Worm (Caenorhabditis elegans): ENCODE results near the gene tat-2.
A peak's percentile ranks its signal among the peaks of the same experiment; 100 is the strongest.

tat-2 gene

DNA sequence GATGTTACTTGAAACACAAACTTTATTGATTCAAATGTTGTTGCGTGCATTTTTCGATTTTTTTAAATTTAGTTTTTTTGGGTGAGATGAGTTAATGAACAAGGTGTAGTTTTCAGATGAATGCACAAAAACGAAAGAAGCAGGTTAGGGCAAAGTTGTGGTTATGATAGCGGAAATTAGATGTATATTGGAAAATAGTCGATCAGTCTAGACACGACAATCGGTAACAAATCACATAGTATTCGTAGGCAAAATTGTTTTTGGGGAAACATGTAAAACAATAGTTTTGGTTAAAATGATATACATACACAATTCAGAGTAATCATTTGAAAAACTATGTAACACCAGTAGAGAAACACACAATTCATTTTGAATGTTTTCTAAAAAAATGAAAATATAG lies 20.9 kb upstream of the tat-2 start, which contains the start of gene str-172:
str-172 (minus strand) TSS at position 101 of the 400 bp plus-strand sequence.
- no peak for TF ChIP-seq ztf-29 (GFP tag; IDR thresholded peaks at IDR 0.05)
- TF ChIP-seq ref-1 (GFP tag; conservative IDR thresholded peaks at IDR 0.05): no peak
- TF ChIP-seq cog-1 (tag; optimal IDR thresholded peaks at IDR 0.05): no peak

DNA sequence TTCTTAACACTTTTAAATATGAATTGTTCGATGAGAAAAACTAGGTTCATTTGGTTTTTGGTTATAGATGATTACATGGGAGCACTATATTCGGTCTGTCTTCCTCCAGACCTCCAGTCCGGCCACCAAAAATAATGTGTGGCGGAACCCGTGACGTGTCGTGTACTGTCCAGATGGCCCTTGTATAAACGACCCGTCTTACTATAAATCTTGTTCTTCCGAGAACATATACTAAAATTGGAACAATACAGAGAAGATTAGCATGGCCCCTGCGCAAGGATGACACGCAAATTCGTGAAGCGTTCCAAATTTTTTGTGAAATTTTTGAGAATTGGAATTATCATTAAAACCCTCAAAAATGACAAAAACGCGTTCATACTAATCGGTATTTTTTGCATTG lies 19.9 kb upstream of the tat-2 start:
- no peak for TF ChIP-seq T22C8.4 (GFP tag; IDR thresholded peaks at IDR 0.05)
- TF ChIP-seq ref-1 (GFP tag; conservative IDR thresholded peaks at IDR 0.05): no peak
- no peak for TF ChIP-seq flt-1 (GFP tag; IDR thresholded peaks at IDR 0.05)
- no peak for TF ChIP-seq med-1 (GFP tag; optimal IDR thresholded peaks at IDR 0.05; ENCODE audit: insufficient read depth)
- no peak for TF ChIP-seq klf-2 (GFP tag; conservative IDR thresholded peaks at IDR 0.05)
- no peak for TF ChIP-seq ztf-23 (GFP tag; IDR thresholded peaks at IDR 0.05)
- no peak for TF ChIP-seq ztf-29 (GFP tag; IDR thresholded peaks at IDR 0.05)
- no peak for TF ChIP-seq cog-1 (tag; optimal IDR thresholded peaks at IDR 0.05)
- no peak for TF ChIP-seq tab-1 (GFP tag; IDR thresholded peaks at IDR 0.05)

DNA sequence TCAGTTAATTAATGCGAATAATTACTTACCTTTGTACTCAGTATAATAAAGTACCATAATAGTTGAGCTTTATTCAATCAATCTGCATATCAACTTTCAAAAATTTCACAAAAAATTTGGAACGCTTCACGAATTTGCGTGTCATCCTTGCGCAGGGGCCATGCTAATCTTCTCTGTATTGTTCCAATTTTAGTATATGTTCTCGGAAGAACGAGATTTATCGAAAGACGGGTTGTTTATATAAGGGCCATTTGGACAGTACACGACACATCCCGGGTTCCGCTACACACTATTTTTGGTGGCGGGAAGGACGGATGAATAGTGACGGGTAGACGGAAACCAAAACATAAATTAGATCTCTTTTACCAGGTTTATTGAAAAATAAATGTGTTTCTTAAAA lies 17.8 kb upstream of the tat-2 start:
- TF ChIP-seq med-1 (GFP tag; optimal IDR thresholded peaks at IDR 0.05; ENCODE audit: insufficient read depth) (no peak), flt-1 (GFP tag; IDR thresholded peaks at IDR 0.05) (0 out of 2 replicates have a peak, but pooled peaks have one; percentile 22), T22C8.4 (GFP tag; IDR thresholded peaks at IDR 0.05) (no peak)

DNA sequence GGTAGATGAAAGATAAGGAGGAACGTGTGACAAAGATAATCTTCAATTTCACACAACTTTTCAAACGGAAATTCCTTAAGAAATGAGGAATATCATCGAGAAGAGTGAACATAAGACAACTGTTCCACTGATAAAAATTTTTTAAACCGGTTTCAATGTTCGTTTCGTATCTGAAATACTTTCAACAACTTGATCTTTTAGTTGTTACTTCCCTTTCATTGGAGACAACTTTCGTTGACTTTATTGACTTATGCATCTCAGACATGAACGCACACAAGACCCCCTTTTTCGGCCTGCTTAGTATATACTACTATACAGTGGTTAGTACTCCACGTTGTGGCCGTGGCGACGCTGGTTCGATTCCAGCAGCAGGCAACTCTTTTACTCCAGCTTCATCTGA lies 14.8 kb upstream of the tat-2 start, which contains the start of the genes Y17G9A.4 and str-173:
Y17G9A.4 (minus strand) TSS at position 101 of the 400 bp plus-strand sequence.
str-173 (plus strand) TSS at position 325 of the 400 bp plus-strand sequence.
- TF ChIP-seq klf-2 (GFP tag; conservative IDR thresholded peaks at IDR 0.05): no peak
- no peak for TF ChIP-seq med-1 (GFP tag; optimal IDR thresholded peaks at IDR 0.05; ENCODE audit: insufficient read depth)
- no peak for TF ChIP-seq ztf-23 (GFP tag; IDR thresholded peaks at IDR 0.05)
- TF ChIP-seq tab-1 (GFP tag; IDR thresholded peaks at IDR 0.05): no peak
- no peak for TF ChIP-seq cog-1 (tag; optimal IDR thresholded peaks at IDR 0.05)
- no peak for TF ChIP-seq ref-1 (GFP tag; conservative IDR thresholded peaks at IDR 0.05)
- no peak for TF ChIP-seq flt-1 (GFP tag; IDR thresholded peaks at IDR 0.05)
- TF ChIP-seq ztf-29 (GFP tag; IDR thresholded peaks at IDR 0.05): no peak
- no peak for TF ChIP-seq T22C8.4 (GFP tag; IDR thresholded peaks at IDR 0.05)

DNA sequence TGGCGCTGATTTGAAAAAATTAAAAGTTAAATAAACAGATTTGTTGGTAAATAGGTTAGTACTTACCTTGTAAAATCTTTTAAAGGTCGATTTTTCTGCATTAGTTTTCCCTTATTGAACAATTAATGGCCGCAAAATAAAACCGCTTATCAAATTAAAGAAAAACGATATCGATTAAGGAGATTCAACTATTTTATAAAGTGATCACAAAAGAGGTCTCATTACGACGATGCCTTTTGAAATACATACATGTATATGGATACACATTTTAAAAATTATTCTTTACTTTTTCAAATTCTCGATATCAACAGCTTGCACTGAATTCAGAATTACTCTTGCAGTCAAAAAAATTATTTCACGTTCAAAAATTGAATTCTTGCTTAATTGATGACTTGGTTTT lies 11.9 kb upstream of the tat-2 start, which contains the start of gene Y17G9A.3:
Y17G9A.3 (minus strand) TSS at position 101 of the 400 bp plus-strand sequence.
- TF ChIP-seq flt-1 (GFP tag; IDR thresholded peaks at IDR 0.05) (no peak), ztf-23 (GFP tag; IDR thresholded peaks at IDR 0.05) (no peak)

DNA sequence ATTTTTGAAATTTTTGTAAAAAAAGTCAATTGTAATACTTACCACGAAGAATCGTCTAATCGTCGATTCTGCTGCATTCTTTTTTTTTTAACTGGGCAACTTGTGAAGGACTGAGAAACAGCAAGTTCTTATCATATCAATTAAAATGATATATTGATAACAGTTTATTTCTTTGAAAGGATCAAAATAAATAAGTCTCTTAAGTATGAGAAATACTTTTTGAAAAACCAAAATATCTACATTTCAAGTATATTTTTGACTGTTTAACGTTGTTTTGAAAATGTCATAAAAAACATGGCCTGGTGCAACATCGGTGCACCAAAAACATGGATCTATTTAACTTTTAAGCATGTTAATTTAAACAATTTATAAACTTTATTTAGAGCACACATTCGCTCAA lies 9.5 kb upstream of the tat-2 start, which contains the start of gene Y17G9A.2:
Y17G9A.2 (minus strand) TSS at position 101 of the 400 bp plus-strand sequence.
- TF ChIP-seq cog-1 (tag; optimal IDR thresholded peaks at IDR 0.05) (no peak), med-1 (GFP tag; optimal IDR thresholded peaks at IDR 0.05; ENCODE audit: insufficient read depth) (no peak), tab-1 (GFP tag; IDR thresholded peaks at IDR 0.05) (no peak), ztf-29 (GFP tag; IDR thresholded peaks at IDR 0.05) (no peak), T22C8.4 (GFP tag; IDR thresholded peaks at IDR 0.05) (no peak), ztf-23 (GFP tag; IDR thresholded peaks at IDR 0.05) (no peak), klf-2 (GFP tag; conservative IDR thresholded peaks at IDR 0.05) (no peak), ref-1 (GFP tag; conservative IDR thresholded peaks at IDR 0.05) (no peak), flt-1 (GFP tag; IDR thresholded peaks at IDR 0.05) (no peak)

DNA sequence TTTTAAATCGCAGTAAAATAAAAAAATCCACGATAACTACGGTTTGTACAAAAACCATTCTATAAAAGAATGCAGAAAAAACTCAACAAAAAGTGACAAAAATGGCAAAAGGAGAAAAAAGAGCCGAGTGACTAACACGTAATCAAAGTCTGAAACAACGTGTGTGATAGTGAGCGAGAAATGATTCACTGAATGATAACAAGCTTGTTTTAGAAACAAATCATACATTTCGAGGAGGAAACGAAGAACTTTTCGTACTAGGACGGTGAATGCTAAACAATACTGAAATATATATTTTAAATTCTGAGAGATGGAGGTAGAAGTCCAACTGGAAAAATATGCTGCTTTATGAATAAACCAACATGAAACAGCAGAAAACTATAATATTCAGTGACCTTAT lies 4.7 kb downstream of the tat-2 start:
- TF ChIP-seq cog-1 (tag; optimal IDR thresholded peaks at IDR 0.05) (no peak), T22C8.4 (GFP tag; IDR thresholded peaks at IDR 0.05) (no peak), tab-1 (GFP tag; IDR thresholded peaks at IDR 0.05) (no peak), med-1 (GFP tag; optimal IDR thresholded peaks at IDR 0.05; ENCODE audit: insufficient read depth) (no peak)

DNA sequence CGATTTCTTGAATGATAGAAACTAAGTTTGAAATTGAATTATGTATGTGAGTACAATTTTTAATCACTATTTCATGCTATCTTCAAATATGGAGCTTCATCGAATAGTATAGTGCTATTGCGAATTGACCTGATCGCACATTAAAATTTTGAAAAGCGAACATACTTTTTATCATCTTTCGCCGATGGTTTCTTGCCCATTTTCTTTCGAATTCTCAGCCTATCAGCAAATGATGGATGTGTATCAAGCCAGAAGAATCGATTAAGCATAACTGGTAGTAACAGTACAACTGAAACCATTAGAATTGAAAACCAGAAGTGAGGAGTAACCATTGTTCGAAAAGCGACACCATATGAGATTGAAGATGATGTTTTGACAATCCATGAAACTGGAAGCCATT lies 17.1 kb downstream of the tat-2 start:
- TF ChIP-seq cog-1 (tag; optimal IDR thresholded peaks at IDR 0.05) (no peak), klf-2 (GFP tag; conservative IDR thresholded peaks at IDR 0.05) (no peak), med-1 (GFP tag; optimal IDR thresholded peaks at IDR 0.05; ENCODE audit: insufficient read depth) (no peak), T22C8.4 (GFP tag; IDR thresholded peaks at IDR 0.05) (no peak), ztf-29 (GFP tag; IDR thresholded peaks at IDR 0.05) (no peak), ztf-23 (GFP tag; IDR thresholded peaks at IDR 0.05) (no peak), tab-1 (GFP tag; IDR thresholded peaks at IDR 0.05) (no peak), ref-1 (GFP tag; conservative IDR thresholded peaks at IDR 0.05) (no peak), flt-1 (GFP tag; IDR thresholded peaks at IDR 0.05) (no peak)

DNA sequence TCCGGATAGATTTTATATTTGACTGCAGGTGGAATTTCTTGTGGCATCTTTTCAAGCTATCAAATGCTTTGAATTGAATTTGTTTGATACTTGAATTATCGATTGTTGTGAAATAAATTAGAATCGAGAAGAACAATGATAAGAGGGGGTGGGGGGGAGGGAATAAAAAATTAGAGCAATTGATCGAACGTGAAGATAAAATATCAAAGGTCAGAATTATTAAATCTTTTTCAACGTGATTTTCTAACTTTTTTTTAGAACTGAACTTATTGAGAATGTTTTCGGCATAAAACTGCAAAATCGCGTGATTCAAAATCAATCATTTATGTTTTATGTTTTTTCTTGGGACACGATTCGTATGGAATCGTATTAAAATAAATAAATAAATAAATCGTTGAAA lies 19.5 kb downstream of the tat-2 start, which contains the start of gene mpz-4:
mpz-4 (minus strand) TSS at position 101 of the 400 bp plus-strand sequence.
- TF ChIP-seq cog-1 (tag; optimal IDR thresholded peaks at IDR 0.05) (no peak), T22C8.4 (GFP tag; IDR thresholded peaks at IDR 0.05) (no peak), med-1 (GFP tag; optimal IDR thresholded peaks at IDR 0.05; ENCODE audit: insufficient read depth) (no peak), flt-1 (GFP tag; IDR thresholded peaks at IDR 0.05) (no peak), ztf-29 (GFP tag; IDR thresholded peaks at IDR 0.05) (no peak), klf-2 (GFP tag; conservative IDR thresholded peaks at IDR 0.05) (no peak), tab-1 (GFP tag; IDR thresholded peaks at IDR 0.05) (no peak), ztf-23 (GFP tag; IDR thresholded peaks at IDR 0.05) (no peak), ref-1 (GFP tag; conservative IDR thresholded peaks at IDR 0.05) (no peak)

DNA sequence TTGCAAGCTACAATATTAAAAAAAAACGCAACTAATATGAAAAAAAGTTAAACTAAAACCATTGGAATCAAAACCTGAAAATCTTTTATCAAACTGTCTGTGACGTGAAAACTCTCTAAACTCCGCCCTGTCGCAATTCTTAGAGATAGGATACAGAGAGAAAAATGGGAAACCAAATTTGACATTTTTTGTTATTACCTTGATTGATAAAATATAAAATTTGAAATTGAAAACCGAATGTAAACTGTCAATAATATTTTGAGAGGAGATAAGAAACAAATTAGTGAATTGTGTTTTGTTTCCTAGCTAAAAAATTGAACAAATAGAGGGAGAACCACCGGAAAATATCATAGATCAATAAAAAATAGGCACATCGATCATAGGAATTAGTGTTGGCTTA lies 24.9 kb downstream of the tat-2 start:
- TF ChIP-seq T22C8.4 (GFP tag; IDR thresholded peaks at IDR 0.05): no peak
- TF ChIP-seq klf-2 (GFP tag; conservative IDR thresholded peaks at IDR 0.05): no peak
- TF ChIP-seq med-1 (GFP tag; optimal IDR thresholded peaks at IDR 0.05; ENCODE audit: insufficient read depth): no peak
- no peak for TF ChIP-seq ztf-29 (GFP tag; IDR thresholded peaks at IDR 0.05)

DNA sequence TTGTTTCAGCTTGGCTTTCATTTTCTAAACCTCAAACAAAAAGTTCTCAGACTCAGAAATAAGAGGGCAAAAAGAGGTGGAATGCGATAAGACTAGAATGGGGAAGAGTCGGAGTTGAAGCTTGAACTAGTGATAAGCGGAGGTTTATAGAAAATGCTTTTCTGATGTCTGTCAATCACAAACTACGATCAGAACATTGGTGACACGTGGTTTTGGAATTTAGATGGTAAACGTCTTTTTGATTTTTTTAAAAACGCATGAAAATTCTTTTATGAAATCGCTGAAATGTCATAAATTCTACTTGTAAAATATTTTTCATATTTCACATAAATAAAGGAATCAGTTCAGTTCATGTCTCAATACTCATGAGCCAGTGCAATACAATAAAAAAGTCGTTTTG lies 25.6 kb downstream of the tat-2 start, which contains the start of gene H06H21.8:
H06H21.8 (minus strand) TSS at position 78 of the 400 bp plus-strand sequence.
- TF ChIP-seq tab-1 (GFP tag; IDR thresholded peaks at IDR 0.05) (no peak), ztf-29 (GFP tag; IDR thresholded peaks at IDR 0.05) (no peak), klf-2 (GFP tag; conservative IDR thresholded peaks at IDR 0.05) (no peak), ztf-23 (GFP tag; IDR thresholded peaks at IDR 0.05) (no peak), med-1 (GFP tag; optimal IDR thresholded peaks at IDR 0.05; ENCODE audit: insufficient read depth) (no peak), cog-1 (tag; optimal IDR thresholded peaks at IDR 0.05) (no peak), flt-1 (GFP tag; IDR thresholded peaks at IDR 0.05) (no peak), ref-1 (GFP tag; conservative IDR thresholded peaks at IDR 0.05) (no peak), T22C8.4 (GFP tag; IDR thresholded peaks at IDR 0.05) (no peak)
